Worm (Caenorhabditis elegans) whole organism, L2 larva: ENCODE results near the gene T04B8.1.

Experiments
- ama-1 ChIP-seq: fragments of 150-350 bp; optimal IDR thresholded peaks from 2 replicates; lab custom pipeline; 2018; ENCODE audit warnings: inconsistent platforms
- ceh-16 ChIP-seq: fragments of 150-350 bp; optimal IDR thresholded peaks from 2 replicates; lab custom pipeline; 2014; ENCODE audit warnings: missing biosample characterization, missing genetic modification characterization
- ceh-82 ChIP-seq: fragments of 150-350 bp; optimal IDR thresholded peaks from 2 replicates; lab custom pipeline; 2014; ENCODE audit warnings: missing biosample characterization, missing genetic modification characterization
- elt-1 ChIP-seq: fragments of 150-350 bp; optimal IDR thresholded peaks from 2 replicates; lab custom pipeline; 2014; ENCODE audit warnings: missing biosample characterization, missing genetic modification characterization
- elt-3 ChIP-seq: sonication (generic microtip); optimal IDR thresholded peaks from 2 replicates; lab custom pipeline; 2017; ENCODE audit warnings: missing biosample characterization, missing genetic modification characterization
- mab-5 ChIP-seq: fragments of 150-350 bp; optimal IDR thresholded peaks from 2 replicates; lab custom pipeline; 2014; ENCODE audit warnings: missing biosample characterization, missing genetic modification characterization
- nhr-12 ChIP-seq: fragments of 150-350 bp; optimal IDR thresholded peaks from 2 replicates; lab custom pipeline; 2014; ENCODE audit warnings: missing biosample characterization, missing genetic modification characterization
- nhr-25 ChIP-seq: fragments of 150-350 bp; sonication (generic microtip); optimal IDR thresholded peaks from 3 replicates; lab custom pipeline; 2014; ENCODE audit warnings: missing biosample characterization, missing genetic modification characterization
- nhr-6 ChIP-seq: fragments of 150-350 bp; optimal IDR thresholded peaks from 2 replicates; lab custom pipeline; 2014; ENCODE audit warnings: missing biosample characterization, missing genetic modification characterization
- unc-62 ChIP-seq: fragments of 150-350 bp; optimal IDR thresholded peaks from 2 replicates; lab custom pipeline; 2014; ENCODE audit warnings: missing biosample characterization, missing genetic modification reagents, missing genetic modification characterization
- zag-1 ChIP-seq: fragments of 150-350 bp; optimal IDR thresholded peaks from 2 replicates; lab custom pipeline; 2014; ENCODE audit warnings: missing biosample characterization, missing genetic modification characterization
- ztf-4 ChIP-seq: fragments of 150-350 bp; optimal IDR thresholded peaks from 2 replicates; lab custom pipeline; 2014; ENCODE audit warnings: missing biosample characterization, missing genetic modification characterization

ce11 chrII:674116-674515 lies 40.0 kb downstream of the T04B8.1 start, which contains the start of gene Y39F10C.3:
- TF ChIP-seq elt-3 (tag; lab: Kevin White, UChicago) (no peak), ceh-82 (tag; lab: Kevin White, UChicago) (no peak), nhr-6 (tag; lab: Kevin White, UChicago) (no peak), ceh-16 (tag; lab: Kevin White, UChicago) (no peak), nhr-12 (tag; lab: Kevin White, UChicago) (no peak), nhr-25 (no peak), ama-1 (lab: Kevin White, UChicago) (no peak), ztf-4 (tag; lab: Kevin White, UChicago) (no peak), unc-62 (GFP tag; lab: Kevin White, UChicago) (no peak), zag-1 (tag; lab: Kevin White, UChicago) (no peak), mab-5 (tag; lab: Kevin White, UChicago) (no peak), elt-1 (tag; lab: Kevin White, UChicago) (no peak)
